Worm (Caenorhabditis elegans) whole organism, mixed stage, embryonic: ENCODE results near the gene Y44A6B.3.

ENCODE experiments used
- bed-3 ChIP-seq: fragments of 200-800 bp; sonication (Bioruptor generic); optimal IDR thresholded peaks from 3 replicates; lab custom pipeline; 2018; ENCODE audit warnings: mild to moderate bottlenecking, missing genetic modification characterization, moderate library complexity, missing compliant biosample characterization
- blmp-1 ChIP-seq: fragments of 150-350 bp; optimal IDR thresholded peaks from 2 replicates; lab custom pipeline; 2014; ENCODE audit warnings: missing biosample characterization, missing genetic modification characterization
- ceh-39 ChIP-seq: fragments of 150-350 bp; optimal IDR thresholded peaks from 2 replicates; lab custom pipeline; 2014; ENCODE audit warnings: missing biosample characterization, missing genetic modification characterization
- ceh-83 ChIP-seq: fragments of 200-800 bp; sonication (Bioruptor generic); optimal IDR thresholded peaks from 2 replicates; lab custom pipeline; 2018; ENCODE audit warnings: mild to moderate bottlenecking, missing genetic modification characterization, missing compliant biosample characterization
- ces-1 ChIP-seq: fragments of 150-350 bp; optimal IDR thresholded peaks from 2 replicates; lab custom pipeline; 2014; ENCODE audit warnings: missing biosample characterization, missing genetic modification reagents, missing genetic modification characterization
- cnd-1 ChIP-seq: fragments of 200-800 bp; sonication (Bioruptor generic); optimal IDR thresholded peaks from 2 replicates; lab custom pipeline; 2018; ENCODE audit warnings: mild to moderate bottlenecking, missing genetic modification characterization, missing compliant biosample characterization
- elt-1 ChIP-seq: sonication (generic microtip); optimal IDR thresholded peaks from 2 replicates; lab custom pipeline; 2017; ENCODE audit warnings: missing genetic modification characterization, mild to moderate bottlenecking, missing compliant biosample characterization, antibody characterized with exemption, moderate library complexity, borderline replicate concordance; ENCODE audit not compliant: insufficient read depth
- elt-3 ChIP-seq: fragments of 150-350 bp; optimal IDR thresholded peaks from 2 replicates; lab custom pipeline; 2014; ENCODE audit warnings: missing biosample characterization, missing genetic modification characterization
- flh-1 ChIP-seq: fragments of 200-800 bp; sonication (Bioruptor generic); optimal IDR thresholded peaks from 2 replicates; lab custom pipeline; 2018; ENCODE audit warnings: mild to moderate bottlenecking, missing genetic modification characterization, moderate library complexity, missing compliant biosample characterization
- ham-2 ChIP-seq: fragments of 200-800 bp; sonication (Bioruptor generic); optimal IDR thresholded peaks from 2 replicates; lab custom pipeline; 2018; ENCODE audit warnings: mild to moderate bottlenecking, missing genetic modification characterization, missing compliant biosample characterization
- hlh-1 ChIP-seq: fragments of 150-350 bp; optimal IDR thresholded peaks from 2 replicates; lab custom pipeline; 2014; ENCODE audit warnings: missing biosample characterization, missing genetic modification reagents, missing genetic modification characterization
- lin-13 ChIP-seq: fragments of 150-350 bp; optimal IDR thresholded peaks from 2 replicates; lab custom pipeline; 2014; ENCODE audit warnings: missing biosample characterization, missing genetic modification characterization
- lin-32 ChIP-seq: fragments of 200-800 bp; sonication (Bioruptor generic); optimal IDR thresholded peaks from 2 replicates; lab custom pipeline; 2018; ENCODE audit warnings: mild to moderate bottlenecking, missing genetic modification characterization, missing compliant biosample characterization
- lsy-2 ChIP-seq: fragments of 150-350 bp; optimal IDR thresholded peaks from 2 replicates; lab custom pipeline; 2014; ENCODE audit warnings: missing biosample characterization, missing genetic modification characterization
- mab-5 ChIP-seq: fragments of 150-350 bp; optimal IDR thresholded peaks from 2 replicates; lab custom pipeline; 2014; ENCODE audit warnings: missing biosample characterization, missing genetic modification characterization
- mep-1 ChIP-seq: fragments of 150-350 bp; optimal IDR thresholded peaks from 2 replicates; lab custom pipeline; 2017; ENCODE audit warnings: missing biosample characterization, missing genetic modification reagents, missing genetic modification characterization, inconsistent platforms
- mls-2 ChIP-seq: sonication (generic microtip); optimal IDR thresholded peaks from 2 replicates; lab custom pipeline; 2016; ENCODE audit warnings: mild to moderate bottlenecking, missing genetic modification characterization, moderate library complexity, missing compliant biosample characterization
- nhr-12 ChIP-seq: fragments of 150-350 bp; optimal IDR thresholded peaks from 2 replicates; lab custom pipeline; 2014; ENCODE audit warnings: missing biosample characterization, missing genetic modification characterization
- nhr-2 ChIP-seq: fragments of 150-350 bp; optimal IDR thresholded peaks from 2 replicates; lab custom pipeline; 2014; ENCODE audit warnings: missing biosample characterization, missing genetic modification characterization
- nhr-237 ChIP-seq: fragments of 150-350 bp; optimal IDR thresholded peaks from 2 replicates; lab custom pipeline; 2014; ENCODE audit warnings: missing biosample characterization, missing genetic modification characterization
- nhr-76 ChIP-seq: sonication (generic microtip); optimal IDR thresholded peaks from 2 replicates; lab custom pipeline; 2017; ENCODE audit warnings: missing biosample characterization, missing genetic modification characterization
- pha-4 ChIP-seq: fragments of 150-350 bp; optimal IDR thresholded peaks from 2 replicates; lab custom pipeline; 2018; ENCODE audit warnings: missing biosample characterization, missing genetic modification reagents, missing genetic modification characterization
- sem-2 ChIP-seq: fragments of 200-800 bp; sonication (Bioruptor generic); optimal IDR thresholded peaks from 2 replicates; lab custom pipeline; 2018; ENCODE audit warnings: mild to moderate bottlenecking, missing genetic modification characterization, missing compliant biosample characterization
- sptf-1 ChIP-seq: sonication (generic microtip); optimal IDR thresholded peaks from 2 replicates; lab custom pipeline; 2017; ENCODE audit warnings: mild to moderate bottlenecking, missing genetic modification characterization, moderate library complexity, missing compliant biosample characterization
- tbx-8 ChIP-seq: fragments of 200-800 bp; sonication (Bioruptor generic); optimal IDR thresholded peaks from 2 replicates; lab custom pipeline; 2018; ENCODE audit warnings: mild to moderate bottlenecking, missing genetic modification characterization, moderate library complexity, missing compliant biosample characterization
- unc-120 ChIP-seq: sonication (generic microtip); optimal IDR thresholded peaks from 2 replicates; lab custom pipeline; 2017; ENCODE audit warnings: missing genetic modification characterization, missing compliant biosample characterization; ENCODE audit not compliant: poor library complexity, severe bottlenecking
- unc-39 ChIP-seq: fragments of 150-350 bp; optimal IDR thresholded peaks from 2 replicates; lab custom pipeline; 2014; ENCODE audit warnings: missing biosample characterization, missing genetic modification characterization
- zip-8 ChIP-seq: fragments of 150-350 bp; optimal IDR thresholded peaks from 2 replicates; lab custom pipeline; 2014; ENCODE audit warnings: missing biosample characterization, missing genetic modification characterization
- ztf-11 ChIP-seq: fragments of 150-350 bp; optimal IDR thresholded peaks from 2 replicates; lab custom pipeline; 2014; ENCODE audit warnings: missing biosample characterization, missing genetic modification characterization

Gene Y44A6B.3

DNA sequence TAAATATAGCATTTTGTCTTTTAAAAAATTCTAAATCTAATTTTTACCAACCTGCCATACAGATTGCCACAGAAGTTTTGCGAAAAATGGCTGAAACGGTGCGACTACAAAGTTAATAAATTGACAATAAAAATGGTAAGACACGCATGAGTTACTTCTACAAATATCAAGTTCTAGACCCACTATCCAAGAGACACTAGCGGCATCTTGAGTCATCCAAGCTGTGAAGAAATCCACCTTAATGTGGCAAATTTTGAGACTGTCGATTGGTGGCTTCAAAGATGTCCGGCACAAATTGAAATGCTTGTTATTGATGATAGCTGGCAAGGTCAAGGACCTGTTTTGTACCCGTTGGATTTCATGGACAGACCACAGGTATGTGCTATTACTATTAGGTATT, 3.9 kb downstream of the Y44A6B.3 start, which contains the start of gene F46B3.16:
F46B3.16 (plus strand) TSS at position 301 of the 400 bp plus-strand sequence.
- TF ChIP-seq mls-2 (tag; lab: Kevin White, UChicago) (no peak), ces-1 (GFP tag; lab: Kevin White, UChicago) (no peak), sptf-1 (tag; lab: Kevin White, UChicago) (no peak), tbx-8 (GFP tag; lab: Kevin White, UChicago) (no peak), sem-2 (GFP tag; lab: Kevin White, UChicago) (no peak), lin-13 (tag; lab: Kevin White, UChicago) (no peak), elt-1 (tag; lab: Kevin White, UChicago) (no peak), nhr-76 (tag; lab: Kevin White, UChicago) (no peak), ceh-39 (tag; lab: Kevin White, UChicago) (no peak), ham-2 (GFP tag; lab: Kevin White, UChicago) (no peak), flh-1 (GFP tag; lab: Kevin White, UChicago) (no peak), pha-4 (no peak), mep-1 (tag; lab: Kevin White, UChicago) (no peak), unc-39 (tag; lab: Kevin White, UChicago) (no peak), lin-32 (GFP tag; lab: Kevin White, UChicago) (no peak), bed-3 (GFP tag; lab: Kevin White, UChicago) (no peak)

DNA sequence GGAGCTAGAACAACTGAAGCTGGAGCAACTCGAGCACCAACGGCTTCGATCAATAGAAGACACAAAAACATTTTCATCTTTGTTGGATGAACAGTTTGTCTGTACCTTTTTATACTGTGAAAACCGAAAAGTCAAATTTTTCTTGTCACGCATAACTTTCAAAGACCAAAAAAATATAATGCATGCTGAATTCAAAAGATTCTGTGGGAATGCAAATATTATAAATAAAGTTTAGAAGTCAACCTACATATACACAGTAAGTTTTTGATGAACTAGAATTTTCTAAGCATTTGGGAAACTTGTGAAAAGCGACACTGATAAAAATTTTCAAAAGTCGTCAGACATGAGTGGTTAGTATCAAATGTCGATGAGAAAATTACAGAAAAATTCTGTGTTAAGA, 4.6 kb downstream of the Y44A6B.3 start, which contains the start of gene F46B3.15:
F46B3.15 (minus strand) TSS at position 101 of the 400 bp plus-strand sequence.
- TF ChIP-seq elt-1 (tag; lab: Kevin White, UChicago) = no peak
- no peak for TF ChIP-seq lsy-2 (tag; lab: Kevin White, UChicago)
- TF ChIP-seq pha-4 = no peak
- TF ChIP-seq sem-2 (GFP tag; lab: Kevin White, UChicago) = no peak
- no peak for TF ChIP-seq nhr-237 (tag; lab: Kevin White, UChicago)
- no peak for TF ChIP-seq ceh-39 (tag; lab: Kevin White, UChicago)

DNA sequence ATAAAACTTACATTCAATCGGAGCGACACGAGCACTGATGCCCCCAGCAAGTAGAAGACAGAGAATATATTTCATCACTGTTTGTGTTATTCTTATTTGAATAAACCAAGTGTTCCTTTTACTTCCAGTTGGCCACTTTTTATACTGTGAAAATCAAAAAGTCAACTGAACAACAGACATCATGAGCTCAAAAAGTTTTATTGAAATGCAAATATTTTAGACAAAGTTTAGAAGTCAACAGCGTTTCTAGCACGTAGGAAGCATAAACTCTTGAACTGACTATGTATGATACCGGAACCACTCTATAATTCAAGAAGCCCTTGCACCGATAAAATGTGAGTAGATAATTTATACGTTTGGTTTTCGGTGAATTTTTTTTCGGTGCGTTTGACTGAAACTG, 7.0 kb downstream of the Y44A6B.3 start, which contains the start of gene F46B3.14:
F46B3.14 (minus strand) TSS at position 101 of the 400 bp plus-strand sequence.
- no peak for TF ChIP-seq unc-39 (tag; lab: Kevin White, UChicago)
- TF ChIP-seq cnd-1 (tag; lab: Kevin White, UChicago) = no peak
- TF ChIP-seq blmp-1 (tag; lab: Kevin White, UChicago) = no peak
- TF ChIP-seq elt-3 (tag; lab: Kevin White, UChicago) = no peak
- TF ChIP-seq sem-2 (GFP tag; lab: Kevin White, UChicago) = no peak
- TF ChIP-seq hlh-1 (tag; lab: Kevin White, UChicago) = no peak
- TF ChIP-seq mep-1 (tag; lab: Kevin White, UChicago) = no peak
- TF ChIP-seq ceh-83 (GFP tag; lab: Kevin White, UChicago) = no peak
- TF ChIP-seq nhr-237 (tag; lab: Kevin White, UChicago) = no peak
- no peak for TF ChIP-seq ztf-11 (tag; lab: Kevin White, UChicago)
- no peak for TF ChIP-seq flh-1 (GFP tag; lab: Kevin White, UChicago)
- TF ChIP-seq unc-120 (tag; lab: Kevin White, UChicago) = no peak
- no peak for TF ChIP-seq nhr-2 (tag; lab: Kevin White, UChicago)
- TF ChIP-seq zip-8 (tag; lab: Kevin White, UChicago) = no peak

DNA sequence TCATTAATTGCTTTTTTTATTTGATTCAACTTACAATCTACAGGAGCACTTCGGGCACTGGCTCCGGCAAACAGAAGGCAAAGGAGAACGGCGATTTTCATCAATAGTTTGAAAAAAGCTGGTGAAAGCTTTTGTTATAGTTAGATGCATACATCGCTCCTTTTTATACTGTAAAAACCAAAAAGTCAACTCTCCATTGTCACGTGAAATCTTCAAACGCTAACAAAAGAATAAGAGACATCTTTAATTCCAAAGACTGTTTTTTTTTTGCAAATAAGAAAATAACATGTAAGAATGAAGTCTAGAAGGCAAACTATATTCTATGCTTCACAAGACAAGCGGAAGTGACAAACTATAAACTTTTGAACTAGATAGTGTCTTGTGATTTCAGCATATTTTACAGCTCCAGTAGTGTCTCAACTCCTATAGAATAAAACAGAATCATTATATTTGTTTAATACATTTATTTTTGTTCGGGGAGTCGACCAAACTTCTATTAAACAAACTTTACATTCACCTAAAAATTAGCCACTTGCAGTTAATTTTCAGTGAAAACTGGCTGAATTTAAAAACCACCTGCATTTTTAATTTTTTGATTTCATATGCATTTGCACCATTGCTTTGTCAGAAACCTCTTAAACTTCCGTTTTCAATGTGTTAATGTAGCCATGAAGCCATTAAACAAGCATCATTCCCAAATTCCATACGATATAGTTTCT, 12.0 kb downstream of the Y44A6B.3 start, which contains the start of the genes F46B3.9 and srz-18:
F46B3.9 (minus strand) TSS at position 101 of the 719 bp plus-strand sequence.
srz-18 (plus strand) TSS at position 669 of the 719 bp plus-strand sequence.
- TF ChIP-seq nhr-237 (tag; lab: Kevin White, UChicago) = no peak
- no peak for TF ChIP-seq cnd-1 (tag; lab: Kevin White, UChicago)
- no peak for TF ChIP-seq lsy-2 (tag; lab: Kevin White, UChicago)
- TF ChIP-seq unc-120 (tag; lab: Kevin White, UChicago) = no peak
- no peak for TF ChIP-seq ztf-11 (tag; lab: Kevin White, UChicago)
- TF ChIP-seq ceh-39 (tag; lab: Kevin White, UChicago) = no peak
- TF ChIP-seq sptf-1 (tag; lab: Kevin White, UChicago) = no peak
- TF ChIP-seq blmp-1 (tag; lab: Kevin White, UChicago) = no peak
- TF ChIP-seq nhr-2 (tag; lab: Kevin White, UChicago) = no peak
- TF ChIP-seq mab-5 = no peak
- TF ChIP-seq zip-8 (tag; lab: Kevin White, UChicago) = no peak
- no peak for TF ChIP-seq lin-32 (GFP tag; lab: Kevin White, UChicago)
- TF ChIP-seq elt-1 (tag; lab: Kevin White, UChicago) = no peak
- no peak for TF ChIP-seq nhr-12 (tag; lab: Kevin White, UChicago)
- no peak for TF ChIP-seq unc-39 (tag; lab: Kevin White, UChicago)
